Fruit fly (Drosophila melanogaster) whole organism, embryonic: ENCODE results near the gene Prm.

Source experiments
- Awh ChIP-seq: fragments of 200-800 bp; sonication (Bioruptor generic); IDR thresholded peaks from 2 replicates; pipeline ENCODE4, ENCODE4 v1.3.6; 2022; ENCODE audit warnings: missing biosample characterization, missing genetic modification characterization
- B-H2 ChIP-seq: fragments of 200-800 bp; sonication (Bioruptor generic); optimal IDR thresholded peaks from 2 replicates; lab custom pipeline; 2018; ENCODE audit warnings: missing biosample characterization, mild to moderate bottlenecking, missing genetic modification characterization
- CG10147 ChIP-seq: fragments of 200-800 bp; sonication (Bioruptor generic); optimal IDR thresholded peaks from 2 replicates; lab custom pipeline; 2019; ENCODE audit warnings: missing biosample characterization, mild to moderate bottlenecking, missing genetic modification characterization, moderate library complexity
- CG13296 ChIP-seq: fragments of 200-800 bp; sonication (Bioruptor generic); optimal IDR thresholded peaks from 3 replicates; lab custom pipeline; 2018; ENCODE audit warnings: missing biosample characterization, mild to moderate bottlenecking, missing genetic modification characterization
- CG5953 ChIP-seq: fragments of 200-800 bp; sonication (Bioruptor generic); IDR thresholded peaks from 2 replicates; pipeline ENCODE4 v1.3.6; 2022; ENCODE audit warnings: missing biosample characterization, missing genetic modification characterization
- CG7786 ChIP-seq: fragments of 200-800 bp; sonication (Bioruptor generic); optimal IDR thresholded peaks from 2 replicates; lab custom pipeline; 2016; ENCODE audit warnings: missing biosample characterization, missing genetic modification characterization
- HLH3B ChIP-seq: fragments of 200-800 bp; sonication (Bioruptor generic); IDR thresholded peaks from 2 replicates; pipeline ENCODE4 v1.3.6; 2022; ENCODE audit warnings: missing biosample characterization, missing genetic modification characterization
- Usf ChIP-seq: fragments of 200-800 bp; sonication (Bioruptor generic); optimal IDR thresholded peaks from 2 replicates; lab custom pipeline; 2017; ENCODE audit warnings: missing genotype, missing biosample characterization, missing genetic modification characterization
- dysf ChIP-seq: fragments of 200-800 bp; sonication (Bioruptor generic); IDR thresholded peaks from 3 replicates; pipeline ENCODE4 v1.3.6; 2022; ENCODE audit warnings: missing biosample characterization, missing genetic modification characterization
- gcm2 ChIP-seq: fragments of 200-800 bp; sonication (Bioruptor generic); optimal IDR thresholded peaks from 2 replicates; lab custom pipeline; 2016; ENCODE audit warnings: missing biosample characterization, missing genetic modification characterization
- knrl ChIP-seq: fragments of 200-800 bp; sonication (Bioruptor generic); IDR thresholded peaks from 3 replicates; pipeline ENCODE4 v1.3.6; 2022; ENCODE audit warnings: missing biosample characterization, missing genetic modification characterization; ENCODE audit not compliant: partially characterized antibody
- luna ChIP-seq: fragments of 200-800 bp; sonication (Bioruptor generic); optimal IDR thresholded peaks from 2 replicates; lab custom pipeline; 2016; ENCODE audit warnings: missing biosample characterization, missing genetic modification characterization
- pb ChIP-seq: fragments of 200-800 bp; sonication (Bioruptor generic); optimal IDR thresholded peaks from 3 replicates; lab custom pipeline; 2016; ENCODE audit warnings: missing biosample characterization, missing genetic modification characterization

DNA sequence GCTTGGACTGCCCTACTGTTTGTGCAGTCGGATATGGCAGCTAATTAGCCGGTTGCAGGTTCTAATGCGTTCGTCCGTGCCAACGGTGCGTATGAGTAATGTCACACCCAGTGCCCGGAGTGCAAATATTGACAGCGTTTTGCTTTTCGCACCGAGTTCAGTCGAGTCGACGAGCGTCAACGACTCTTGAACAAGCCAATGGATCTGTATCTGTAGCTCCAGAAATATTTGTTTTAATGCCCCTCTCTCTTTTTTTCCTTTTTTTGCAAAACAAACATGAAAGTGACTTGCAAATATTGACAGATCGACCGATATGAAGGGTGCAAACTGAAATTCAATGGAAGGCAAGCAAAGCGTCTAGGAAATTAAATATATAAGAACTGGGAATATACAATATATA lies 42.7 kb downstream of the Prm start:
- TF ChIP-seq CG13296 (GFP tag; lab: Kevin White, UChicago) (no peak), dysf (GFP tag; lab: Robert Waterston, UW) (no peak), gcm2 (no peak), pb (GFP tag; lab: Kevin White, UChicago) (no peak), CG7786 (GFP tag; lab: Kevin White, UChicago) (no peak), HLH3B (GFP tag; lab: Robert Waterston, UW) (no peak), CG10147 (GFP tag; lab: Kevin White, UChicago) (no peak), CG5953 (no peak), Usf (GFP tag; lab: Kevin White, UChicago) (no peak), knrl (GFP tag; lab: Robert Waterston, UW) (no peak), luna (GFP tag; lab: Kevin White, UChicago) (no peak), B-H2 (GFP tag; lab: Kevin White, UChicago) (no peak), Awh (GFP tag; lab: Robert Waterston, UW) (no peak)
